Worm (Caenorhabditis elegans): ENCODE data around the gene cpsf-2.

Gene cpsf-2

ce11 chrV:7198403-7198802 lies 19.4 kb downstream of the cpsf-2 start (continued):
- TF ChIP-seq rec-8 (tag; optimal IDR thresholded peaks at IDR 0.05) (no peak), sptf-2 (GFP tag; optimal IDR thresholded peaks at IDR 0.05) (no peak), snpc-1.1 (tag; optimal IDR thresholded peaks at IDR 0.05; ENCODE audit: insufficient read depth) (peak; percentile 13), mcd-1 (GFP tag; IDR thresholded peaks at IDR 0.05) (no peak), lin-54 (GFP tag; optimal IDR thresholded peaks at IDR 0.05) (peak; percentile 35), nhr-27 (tag; optimal IDR thresholded peaks at IDR 0.05) (no peak), die-1 (tag; optimal IDR thresholded peaks at IDR 0.05) (no peak), hmg-20 (GFP tag; IDR thresholded peaks at IDR 0.05) (0 out of 2 replicates have a peak, but pooled peaks have one; percentile 48), ceh-27 (GFP tag; optimal IDR thresholded peaks at IDR 0.05) (no peak), akir-1 (GFP tag; optimal IDR thresholded peaks at IDR 0.05) (no peak), snpc-1.3 (tag; optimal IDR thresholded peaks at IDR 0.05; ENCODE audit: insufficient read depth) (no peak), B0019.2 (GFP tag; conservative IDR thresholded peaks at IDR 0.05) (no peak), pha-4 (tag; optimal IDR thresholded peaks at IDR 0.05) (peak; percentile 43), nhr-90 (tag; optimal IDR thresholded peaks at IDR 0.05) (peak; percentile 22), nhr-80 (tag; optimal IDR thresholded peaks at IDR 0.05) (peak; percentile 95), nfya-1 (tag; optimal IDR thresholded peaks at IDR 0.05; ENCODE audit: borderline replicate concordance, insufficient read depth) (no peak), attf-5 (GFP tag; optimal IDR thresholded peaks at IDR 0.05) (peak; percentile 41), madf-8 (GFP tag; conservative IDR thresholded peaks at IDR 0.05) (peak; percentile 20; the same call in 1 of the 2 replicates), rpc-1 (optimal IDR thresholded peaks at IDR 0.05) (no peak), rpc-1 (tag; optimal IDR thresholded peaks at IDR 0.05) (no peak), cebp-2 (GFP tag; IDR thresholded peaks at IDR 0.05) (no peak), lin-40 (tag; optimal IDR thresholded peaks at IDR 0.05) (peak; percentile 29), unc-130 (GFP tag; optimal IDR thresholded peaks at IDR 0.05) (no peak), ZK185.1 (tag; optimal IDR thresholded peaks at IDR 0.05; ENCODE audit: poor library complexity, severe bottlenecking) (peak; percentile 8), F55B11.4 (tag; optimal IDR thresholded peaks at IDR 0.05; ENCODE audit: borderline replicate concordance, insufficient read depth) (no peak), Y67H2A.10 (GFP tag; conservative IDR thresholded peaks at IDR 0.05) (no peak), egrh-3 (GFP tag; IDR thresholded peaks at IDR 0.05) (no peak), ama-1 (optimal IDR thresholded peaks at IDR 0.05) (peak; percentile 48), ama-1 (GFP tag; optimal IDR thresholded peaks at IDR 0.05) (peak in 1 of 2 experiments; percentile 73), ccch-3 (GFP tag; optimal IDR thresholded peaks at IDR 0.05) (no peak), hlh-12 (tag; optimal IDR thresholded peaks at IDR 0.05) (no peak), K12H6.12 (tag; optimal IDR thresholded peaks at IDR 0.05) (no peak), attf-6 (GFP tag; IDR thresholded peaks at IDR 0.05) (peak; percentile 64), sea-2 (GFP tag; IDR thresholded peaks at IDR 0.05) (no peak), Y79H2A.3 (GFP tag; conservative IDR thresholded peaks at IDR 0.05) (0 out of 2 replicates have a peak, but pooled peaks have one; percentile 20), lir-1 (GFP tag; conservative IDR thresholded peaks at IDR 0.05) (no peak), F49E8.2 (tag; optimal IDR thresholded peaks at IDR 0.05; ENCODE audit: insufficient read depth) (no peak), cebp-1 (GFP tag; IDR thresholded peaks at IDR 0.05) (peak; percentile 32; the same call in 1 of the 2 replicates), cebp-1 (tag; optimal IDR thresholded peaks at IDR 0.05) (peak; percentile 65), T26A5.8 (tag; optimal IDR thresholded peaks at IDR 0.05) (no peak), F10E7.11 (tag; optimal IDR thresholded peaks at IDR 0.05) (no peak), athp-1 (tag; optimal IDR thresholded peaks at IDR 0.05) (no peak), B0261.1 (tag; optimal IDR thresholded peaks at IDR 0.05) (no peak), lsl-1 (GFP tag; optimal IDR thresholded peaks at IDR 0.05) (peak; percentile 33), hlh-26 (GFP tag; conservative IDR thresholded peaks at IDR 0.05) (no peak), madf-6 (GFP tag; IDR thresholded peaks at IDR 0.05) (peak; percentile 67; the same call in 1 of the 2 replicates), repo-1 (tag; optimal IDR thresholded peaks at IDR 0.05) (peak; percentile 79), bed-2 (GFP tag; IDR thresholded peaks at IDR 0.05) (no peak), zfh-2 (GFP tag; conservative IDR thresholded peaks at IDR 0.05) (no peak)
